Fruit fly (Drosophila melanogaster) whole organism, prepupa: ENCODE results near the gene Pyroxd1.

Experiments used
- CG10631 ChIP-seq: fragments of 200-800 bp; sonication (Bioruptor generic); optimal IDR thresholded peaks from 2 replicates; lab custom pipeline; 2016; ENCODE audit warnings: missing biosample characterization, missing genetic modification characterization
- CG10669 ChIP-seq: fragments of 200-800 bp; sonication (Bioruptor generic); optimal IDR thresholded peaks from 3 replicates; lab custom pipeline; 2018; ENCODE audit warnings: missing biosample characterization, mild to moderate bottlenecking, missing genetic modification characterization, moderate library complexity
- CG11294 ChIP-seq: fragments of 200-800 bp; sonication (Bioruptor generic); IDR thresholded peaks from 2 replicates; pipeline ENCODE4 v1.3.6; 2022; ENCODE audit warnings: missing biosample characterization, missing genetic modification characterization
- CG11902 ChIP-seq: fragments of 200-800 bp; sonication (Bioruptor generic); optimal IDR thresholded peaks from 3 replicates; lab custom pipeline; 2016; ENCODE audit warnings: missing biosample characterization, missing genetic modification characterization
- CG15336 ChIP-seq: fragments of 200-800 bp; sonication (Bioruptor generic); IDR thresholded peaks from 2 replicates; pipeline ENCODE4 v1.3.6; 2022; ENCODE audit warnings: missing biosample characterization, missing genetic modification characterization
- CG1621 ChIP-seq: fragments of 200-800 bp; sonication (Bioruptor generic); optimal IDR thresholded peaks from 3 replicates; lab custom pipeline; 2018; ENCODE audit warnings: missing biosample characterization, mild to moderate bottlenecking, missing genetic modification characterization
- CG16779 ChIP-seq: fragments of 200-800 bp; sonication (Bioruptor generic); optimal IDR thresholded peaks from 3 replicates; lab custom pipeline; 2017; ENCODE audit warnings: missing biosample characterization, mild to moderate bottlenecking, missing genetic modification characterization
- CG3032 ChIP-seq: fragments of 200-800 bp; optimal IDR thresholded peaks from 2 replicates; lab custom pipeline; 2019; ENCODE audit warnings: missing biosample characterization, mild to moderate bottlenecking, missing genetic modification characterization, moderate library complexity
- CG32006 ChIP-seq: fragments of 200-800 bp; sonication (Bioruptor generic); optimal IDR thresholded peaks from 3 replicates; lab custom pipeline; 2017; ENCODE audit warnings: missing biosample characterization, mild to moderate bottlenecking, missing genetic modification characterization
- CG34406 ChIP-seq: fragments of 200-800 bp; sonication (Bioruptor generic); optimal IDR thresholded peaks from 3 replicates; lab custom pipeline; 2016; ENCODE audit warnings: missing biosample characterization, missing genetic modification characterization
- CG3919 ChIP-seq: fragments of 200-800 bp; sonication (Bioruptor generic); optimal IDR thresholded peaks from 3 replicates; lab custom pipeline; 2016; ENCODE audit warnings: missing biosample characterization, missing genetic modification characterization
- CG4318 ChIP-seq: fragments of 200-800 bp; sonication (Bioruptor generic); optimal IDR thresholded peaks from 3 replicates; lab custom pipeline; 2017; ENCODE audit warnings: missing biosample characterization, mild to moderate bottlenecking, missing genetic modification characterization
- CG6163 ChIP-seq: fragments of 200-800 bp; sonication (Bioruptor generic); IDR thresholded peaks from 3 replicates; pipeline ENCODE4 v1.3.6; 2022; ENCODE audit warnings: missing biosample characterization, missing genetic modification characterization
- CG6276 ChIP-seq: fragments of 200-800 bp; sonication (Bioruptor generic); optimal IDR thresholded peaks from 2 replicates; lab custom pipeline; 2017; ENCODE audit warnings: missing biosample characterization, mild to moderate bottlenecking, missing genetic modification characterization
- CG6792 ChIP-seq: fragments of 200-800 bp; sonication (Bioruptor generic); optimal IDR thresholded peaks from 3 replicates; lab custom pipeline; 2016; ENCODE audit warnings: missing biosample characterization, missing genetic modification characterization
- CG6808 ChIP-seq: fragments of 200-800 bp; sonication (Bioruptor generic); optimal IDR thresholded peaks from 3 replicates; lab custom pipeline; 2017; ENCODE audit warnings: missing biosample characterization, missing genetic modification characterization, mild to moderate bottlenecking, moderate library complexity, missing genetic modification reagents
- CG6854 ChIP-seq: fragments of 200-800 bp; sonication (Bioruptor generic); optimal IDR thresholded peaks from 2 replicates; lab custom pipeline; 2017; ENCODE audit warnings: missing biosample characterization, mild to moderate bottlenecking, missing genetic modification characterization
- CG7368 ChIP-seq: fragments of 200-800 bp; sonication (Bioruptor generic); optimal IDR thresholded peaks from 3 replicates; lab custom pipeline; 2016; ENCODE audit warnings: missing biosample characterization, missing genetic modification characterization
- CG8119 ChIP-seq: fragments of 200-800 bp; sonication (Bioruptor generic); IDR thresholded peaks from 3 replicates; pipeline ENCODE4 v1.3.6; 2022; ENCODE audit warnings: missing biosample characterization, missing genetic modification characterization
- CG8319 ChIP-seq: fragments of 200-800 bp; sonication (Bioruptor generic); optimal IDR thresholded peaks from 3 replicates; lab custom pipeline; 2016; ENCODE audit warnings: missing biosample characterization, missing genetic modification characterization
- CG8632 ChIP-seq: fragments of 200-800 bp; sonication (Bioruptor generic); optimal IDR thresholded peaks from 3 replicates; lab custom pipeline; 2016; ENCODE audit warnings: missing biosample characterization, missing genetic modification characterization
- Eip78C ChIP-seq: fragments of 200-800 bp; sonication (Bioruptor generic); peaks from one replicate; lab custom pipeline; 2016; ENCODE audit warnings: missing biosample characterization, missing genetic modification characterization
- Eip93F ChIP-seq: fragments of 200-800 bp; sonication (Bioruptor generic); optimal IDR thresholded peaks from 2 replicates; lab custom pipeline; 2016; ENCODE audit warnings: missing biosample characterization, mild to moderate bottlenecking, missing genetic modification characterization
- Ets21C ChIP-seq: fragments of 200-800 bp; sonication (Bioruptor generic); optimal IDR thresholded peaks from 3 replicates; lab custom pipeline; 2016; ENCODE audit warnings: missing biosample characterization, missing genetic modification characterization
- Ets96B ChIP-seq: fragments of 200-800 bp; optimal IDR thresholded peaks from 2 replicates; lab custom pipeline; 2019; ENCODE audit warnings: missing biosample characterization, mild to moderate bottlenecking, missing genetic modification characterization, moderate library complexity
- Gug ChIP-seq: fragments of 200-800 bp; sonication (Bioruptor generic); IDR thresholded peaks from 2 replicates; pipeline ENCODE4 v1.3.6; 2022; ENCODE audit warnings: missing biosample characterization, missing genetic modification characterization
- Hr38 ChIP-seq: sonication (Bioruptor generic); optimal IDR thresholded peaks from 2 replicates; lab custom pipeline; 2016; ENCODE audit warnings: missing biosample characterization, missing genetic modification characterization
- Hr39 ChIP-seq: fragments of 200-800 bp; sonication (Bioruptor generic); optimal IDR thresholded peaks from 2 replicates; lab custom pipeline; 2016; ENCODE audit warnings: missing biosample characterization, missing genetic modification characterization
- Hr4 ChIP-seq: fragments of 200-800 bp; sonication (Bioruptor generic); optimal IDR thresholded peaks from 3 replicates; lab custom pipeline; 2016; ENCODE audit warnings: missing biosample characterization, missing genetic modification characterization
- Lpt ChIP-seq: fragments of 200-800 bp; sonication (Bioruptor generic); optimal IDR thresholded peaks from 3 replicates; lab custom pipeline; 2016; ENCODE audit warnings: missing biosample characterization, missing genetic modification characterization
- Met ChIP-seq: fragments of 200-800 bp; sonication (Bioruptor generic); optimal IDR thresholded peaks from 3 replicates; lab custom pipeline; 2016; ENCODE audit warnings: missing biosample characterization, missing genetic modification characterization
- OdsH ChIP-seq: fragments of 200-800 bp; sonication (Bioruptor generic); optimal IDR thresholded peaks from 3 replicates; lab custom pipeline; 2016; ENCODE audit warnings: missing biosample characterization, missing genetic modification characterization
- Smox ChIP-seq: fragments of 200-800 bp; sonication (Bioruptor generic); optimal IDR thresholded peaks from 3 replicates; lab custom pipeline; 2016; ENCODE audit warnings: missing biosample characterization, missing genetic modification characterization
- Sox102F ChIP-seq: fragments of 200-800 bp; sonication (Bioruptor generic); optimal IDR thresholded peaks from 2 replicates; lab custom pipeline; 2016; ENCODE audit warnings: missing biosample characterization, mild to moderate bottlenecking, missing genetic modification characterization
- Sox14 ChIP-seq: fragments of 200-800 bp; sonication (Bioruptor generic); optimal IDR thresholded peaks from 3 replicates; lab custom pipeline; 2016; ENCODE audit warnings: missing biosample characterization, missing genetic modification characterization
- acj6 ChIP-seq: fragments of 200-800 bp; sonication (Bioruptor generic); optimal IDR thresholded peaks from 3 replicates; lab custom pipeline; 2016; ENCODE audit warnings: missing biosample characterization, missing genetic modification characterization
- cyc ChIP-seq: fragments of 200-800 bp; sonication (Bioruptor generic); optimal IDR thresholded peaks from 3 replicates; lab custom pipeline; 2016; ENCODE audit warnings: missing biosample characterization, missing genetic modification characterization
- dac ChIP-seq: fragments of 200-800 bp; sonication (Bioruptor generic); optimal IDR thresholded peaks from 2 replicates; lab custom pipeline; 2017; ENCODE audit warnings: missing biosample characterization, mild to moderate bottlenecking, missing genetic modification characterization
- eg ChIP-seq: fragments of 200-800 bp; sonication (Bioruptor generic); IDR thresholded peaks from 3 replicates; pipeline ENCODE4 v1.3.6; 2022; ENCODE audit warnings: missing biosample characterization, missing genetic modification characterization
- esn ChIP-seq: fragments of 200-800 bp; sonication (Bioruptor generic); optimal IDR thresholded peaks from 2 replicates; lab custom pipeline; 2016; ENCODE audit warnings: missing biosample characterization, mild to moderate bottlenecking, missing genetic modification characterization, moderate library complexity
- fd85E ChIP-seq: fragments of 200-800 bp; sonication (Bioruptor generic); optimal IDR thresholded peaks from 3 replicates; lab custom pipeline; 2016; ENCODE audit warnings: missing biosample characterization, missing genetic modification characterization
- fkh ChIP-seq: fragments of 200-800 bp; sonication (Bioruptor generic); optimal IDR thresholded peaks from 3 replicates; lab custom pipeline; 2017; ENCODE audit warnings: missing biosample characterization, mild to moderate bottlenecking, missing genetic modification characterization, moderate library complexity
- lz ChIP-seq: fragments of 200-800 bp; sonication (Bioruptor generic); optimal IDR thresholded peaks from 3 replicates; lab custom pipeline; 2016; ENCODE audit warnings: missing biosample characterization, missing genetic modification characterization
- net ChIP-seq: fragments of 200-800 bp; sonication (Bioruptor generic); optimal IDR thresholded peaks from 3 replicates; lab custom pipeline; 2016; ENCODE audit warnings: missing biosample characterization, missing genetic modification characterization
- pdm3 ChIP-seq: fragments of 200-800 bp; sonication (Bioruptor generic); optimal IDR thresholded peaks from 3 replicates; lab custom pipeline; 2016; ENCODE audit warnings: missing biosample characterization, missing genetic modification characterization
- spab ChIP-seq: fragments of 200-800 bp; sonication (Bioruptor generic); optimal IDR thresholded peaks from 2 replicates; lab custom pipeline; 2017; ENCODE audit warnings: missing biosample characterization, mild to moderate bottlenecking, missing genetic modification characterization, missing genetic modification reagents
- ss ChIP-seq, 2 experiments: fragments of 200-800 bp; sonication (Bioruptor generic); optimal IDR thresholded peaks; 2 replicates in 1 of 2; 3 replicates in 1 of 2; lab custom pipeline; 2017 to 2018; ENCODE audit warnings: mild to moderate bottlenecking in 2 of 2, missing biosample characterization in 2 of 2, missing genetic modification characterization in 2 of 2, moderate library complexity in 1 of 2
- topi ChIP-seq: fragments of 200-800 bp; sonication (Bioruptor generic); optimal IDR thresholded peaks from 3 replicates; lab custom pipeline; 2016; ENCODE audit warnings: missing biosample characterization, missing genetic modification characterization

Gene Pyroxd1

dm6 chr2L:20093794-20094193 is 2.6 kb downstream of the Pyroxd1 start, which contains the start of the genes Taf13 and nesd (continued):
- TF ChIP-seq CG6808, result no peak
- TF ChIP-seq OdsH (GFP tag; lab: Kevin White, UChicago), result peak; percentile 45
- no peak for TF ChIP-seq CG6276 (GFP tag; lab: Kevin White, UChicago)
- TF ChIP-seq dac (GFP tag; lab: Kevin White, UChicago), result no peak
- TF ChIP-seq CG6163 (GFP tag; lab: Robert Waterston, UW), result no peak
- no peak for TF ChIP-seq CG8319 (GFP tag; lab: Kevin White, UChicago)
- no peak for TF ChIP-seq CG7368 (GFP tag; lab: Kevin White, UChicago)
- TF ChIP-seq Gug (GFP tag; lab: Robert Waterston, UW), result no peak
- no peak for TF ChIP-seq Eip93F (GFP tag; lab: Kevin White, UChicago)
- TF ChIP-seq CG10669, result no peak
- TF ChIP-seq CG4318 (GFP tag; lab: Kevin White, UChicago), result no peak
- TF ChIP-seq CG1621 (tag; lab: Kevin White, UChicago), result no peak
- TF ChIP-seq CG34406 (GFP tag; lab: Kevin White, UChicago), result no peak
- no peak for TF ChIP-seq Hr38 (GFP tag; lab: Kevin White, UChicago)
- TF ChIP-seq Met (GFP tag; lab: Kevin White, UChicago), result peak; percentile 34
- no peak for TF ChIP-seq fd85E (GFP tag; lab: Kevin White, UChicago)
- no peak for TF ChIP-seq CG8119 (GFP tag; lab: Robert Waterston, UW)
- peak in 1 of 2 experiments; percentile 42 for TF ChIP-seq ss (GFP tag; optimal IDR thresholded peaks at IDR 0.05; lab: Kevin White, UChicago)
- no peak for TF ChIP-seq CG32006 (GFP tag; lab: Kevin White, UChicago)
- TF ChIP-seq topi (GFP tag; lab: Kevin White, UChicago), result peak; percentile 41
- TF ChIP-seq Eip78C (GFP tag; lab: Kevin White, UChicago), result peak; percentile 84
- TF ChIP-seq pdm3 (GFP tag; lab: Kevin White, UChicago), result peak; percentile 1
- TF ChIP-seq CG11294 (GFP tag; lab: Robert Waterston, UW), result no peak
- peak; percentile 65 for TF ChIP-seq esn (GFP tag; lab: Kevin White, UChicago)
- peak; percentile 24 for TF ChIP-seq Ets21C
- peak; percentile 10 for TF ChIP-seq Ets96B (tag; lab: Kevin White, UChicago)
- TF ChIP-seq fkh, result peak; percentile 66
- TF ChIP-seq CG15336, result no peak
- TF ChIP-seq eg (GFP tag; lab: Robert Waterston, UW), result no peak

- TF ChIP-seq pdm3 (GFP tag; lab: Kevin White, UChicago) (peak; percentile 39), Met (GFP tag; lab: Kevin White, UChicago) (peak; percentile 29), Sox102F (GFP tag; lab: Kevin White, UChicago) (no peak), CG6163 (GFP tag; lab: Robert Waterston, UW) (peak; percentile 66), CG6854 (GFP tag; lab: Kevin White, UChicago) (no peak), CG6276 (GFP tag; lab: Kevin White, UChicago) (no peak), CG10631 (GFP tag; lab: Kevin White, UChicago) (peak; percentile 38), CG8319 (GFP tag; lab: Kevin White, UChicago) (no peak), CG3919 (peak; percentile 42), Eip78C (GFP tag; lab: Kevin White, UChicago) (peak; percentile 79), CG32006 (GFP tag; lab: Kevin White, UChicago) (peak; percentile 51), Smox (GFP tag; lab: Kevin White, UChicago) (peak; percentile 43), CG8632 (GFP tag; lab: Kevin White, UChicago) (peak; percentile 28), acj6 (GFP tag; lab: Kevin White, UChicago) (peak; percentile 43), eg (GFP tag; lab: Robert Waterston, UW) (peak; percentile 35; the same call in 1 of the 3 replicates), Hr39 (GFP tag; lab: Kevin White, UChicago) (peak; percentile 17), CG16779 (tag; lab: Kevin White, UChicago) (no peak), CG1621 (tag; lab: Kevin White, UChicago) (no peak), lz (GFP tag; lab: Kevin White, UChicago) (peak; percentile 35), CG4318 (GFP tag; lab: Kevin White, UChicago) (peak; percentile 10), CG6792 (peak; percentile 13), Lpt (GFP tag; lab: Kevin White, UChicago) (no peak), CG8119 (GFP tag; lab: Robert Waterston, UW) (peak; percentile 31; the same call in 1 of the 3 replicates), CG11902 (GFP tag; lab: Kevin White, UChicago) (peak; percentile 67), Eip93F (GFP tag; lab: Kevin White, UChicago) (no peak), cyc (GFP tag; lab: Kevin White, UChicago) (peak; percentile 42), net (GFP tag; lab: Kevin White, UChicago) (no peak), Sox14 (GFP tag; lab: Kevin White, UChicago) (peak; percentile 9), topi (GFP tag; lab: Kevin White, UChicago) (peak; percentile 23), CG3032 (peak; percentile 39), OdsH (GFP tag; lab: Kevin White, UChicago) (peak; percentile 36), spab (no peak), Gug (GFP tag; lab: Robert Waterston, UW) (peak; percentile 15; the same call in 1 of the 2 replicates), fd85E (GFP tag; lab: Kevin White, UChicago) (no peak), Hr4 (GFP tag; lab: Kevin White, UChicago) (peak; percentile 49)
These were observed 5.9 kb downstream of the Pyroxd1 start, which contains the start of the genes mRpS18B and Kua for dm6 chr2L:20097105-20097631. Gene mRpS18B, minus strand, starts transcription at chr2L:20097253. Gene Kua, plus strand, starts transcription at chr2L:20097581.
